Worm (Caenorhabditis elegans) whole organism, midembryonic: Measurements from ENCODE around the gene fbxa-201.

ENCODE experiments used
- T22C8.4 ChIP-seq: fragments of 200-800 bp; sonication (Bioruptor generic); IDR thresholded peaks from 2 replicates; pipeline ENCODE4 v1.3.6; 2022; ENCODE audit warnings: missing genetic modification characterization, missing compliant biosample characterization
- cog-1 ChIP-seq: sonication (generic microtip); optimal IDR thresholded peaks from 2 replicates; lab custom pipeline; 2016; ENCODE audit warnings: missing genetic modification characterization, missing compliant biosample characterization
- flt-1 ChIP-seq: fragments of 200-800 bp; sonication (Bioruptor generic); IDR thresholded peaks from 2 replicates; pipeline ENCODE4 v1.3.6; 2022; ENCODE audit warnings: missing genetic modification characterization, missing compliant biosample characterization
- klf-2 ChIP-seq: fragments of 200-800 bp; sonication (Bioruptor generic); conservative IDR thresholded peaks from 2 replicates; pipeline ENCODE4 v1.3.6; 2022; ENCODE audit warnings: missing genetic modification reagents, missing genetic modification characterization, missing compliant biosample characterization
- med-1 ChIP-seq: sonication (generic microtip); optimal IDR thresholded peaks from 2 replicates; lab custom pipeline; 2017; ENCODE audit warnings: missing genetic modification characterization, mild to moderate bottlenecking, missing compliant biosample characterization, antibody characterized with exemption, missing genetic modification reagents; ENCODE audit not compliant: insufficient read depth
- ref-1 ChIP-seq: fragments of 200-800 bp; sonication (Bioruptor generic); conservative IDR thresholded peaks from 2 replicates; pipeline ENCODE4 v1.3.6; 2022; ENCODE audit warnings: missing genetic modification reagents, missing genetic modification characterization, missing compliant biosample characterization
- tab-1 ChIP-seq: fragments of 200-800 bp; sonication (Bioruptor generic); IDR thresholded peaks from 2 replicates; pipeline ENCODE4 v1.3.6; 2022; ENCODE audit warnings: missing genetic modification characterization, missing compliant biosample characterization
- ztf-23 ChIP-seq: fragments of 200-800 bp; sonication (Bioruptor generic); IDR thresholded peaks from 2 replicates; pipeline ENCODE4 v1.3.6; 2022; ENCODE audit warnings: missing genetic modification reagents, missing genetic modification characterization, missing compliant biosample characterization
- ztf-29 ChIP-seq: fragments of 200-800 bp; sonication (Bioruptor generic); IDR thresholded peaks from 2 replicates; pipeline ENCODE4 v1.3.6; 2022; ENCODE audit warnings: missing genetic modification reagents, missing genetic modification characterization, missing compliant biosample characterization

fbxa-201 gene

DNA sequence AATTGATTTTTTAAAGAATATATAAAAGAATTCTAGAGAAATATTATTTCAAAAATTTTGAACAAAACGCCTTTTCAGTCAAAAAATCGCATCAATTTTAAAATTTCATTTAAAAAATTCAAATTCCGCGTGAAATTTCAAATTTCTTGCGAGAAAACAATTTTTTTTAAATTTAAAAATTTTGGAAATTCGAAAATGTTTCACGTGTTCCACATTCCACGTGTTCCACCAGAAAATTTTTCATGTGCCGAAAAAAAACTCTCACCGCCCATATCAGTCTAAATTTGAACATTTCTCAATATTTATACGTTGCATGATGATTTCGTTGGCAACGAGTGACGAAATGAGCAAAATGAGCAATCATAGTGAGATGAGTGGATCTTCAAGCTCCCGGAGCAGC, at the start of gene fbxa-201:
fbxa-201 (plus strand) TSS at position 301 of the 400 bp plus-strand sequence.
- no peak for TF ChIP-seq T22C8.4 (GFP tag; lab: Robert Waterston, UW)
- no peak for TF ChIP-seq ref-1
- no peak for TF ChIP-seq med-1 (GFP tag; lab: Kevin White, UChicago)
- TF ChIP-seq flt-1 (GFP tag; lab: Robert Waterston, UW): no peak
- no peak for TF ChIP-seq tab-1
- no peak for TF ChIP-seq cog-1
- no peak for TF ChIP-seq klf-2 (GFP tag; lab: Robert Waterston, UW)
- TF ChIP-seq ztf-23 (GFP tag; lab: Robert Waterston, UW): no peak
- TF ChIP-seq ztf-29: no peak

DNA sequence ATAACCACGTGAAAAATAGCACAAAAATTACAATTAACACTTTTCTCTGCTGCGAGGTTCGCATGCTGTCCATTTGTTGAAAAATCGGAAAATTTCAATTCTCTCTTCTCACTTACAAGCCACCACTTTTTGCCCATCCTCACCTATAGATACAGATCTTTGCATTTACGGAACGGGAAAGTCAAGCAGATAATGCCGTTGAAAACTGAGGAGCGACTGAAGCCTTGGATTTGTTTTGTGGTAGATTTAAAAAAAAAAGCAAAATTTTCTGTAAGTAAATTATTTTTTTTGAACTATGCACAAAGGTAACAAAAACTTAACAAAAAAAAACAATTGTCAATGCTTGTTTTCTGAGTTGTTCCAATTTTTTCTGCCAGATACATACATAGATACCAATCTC, 49.7 kb upstream of the fbxa-201 start, which contains the start of gene T06A1.1:
T06A1.1 (minus strand) TSS at position 101 of the 400 bp plus-strand sequence.
- no peak for TF ChIP-seq ztf-23 (GFP tag; lab: Robert Waterston, UW)
- no peak for TF ChIP-seq med-1 (GFP tag; lab: Kevin White, UChicago)
- no peak for TF ChIP-seq klf-2 (GFP tag; lab: Robert Waterston, UW)
- TF ChIP-seq T22C8.4 (GFP tag; lab: Robert Waterston, UW): no peak
- TF ChIP-seq ref-1: no peak

DNA sequence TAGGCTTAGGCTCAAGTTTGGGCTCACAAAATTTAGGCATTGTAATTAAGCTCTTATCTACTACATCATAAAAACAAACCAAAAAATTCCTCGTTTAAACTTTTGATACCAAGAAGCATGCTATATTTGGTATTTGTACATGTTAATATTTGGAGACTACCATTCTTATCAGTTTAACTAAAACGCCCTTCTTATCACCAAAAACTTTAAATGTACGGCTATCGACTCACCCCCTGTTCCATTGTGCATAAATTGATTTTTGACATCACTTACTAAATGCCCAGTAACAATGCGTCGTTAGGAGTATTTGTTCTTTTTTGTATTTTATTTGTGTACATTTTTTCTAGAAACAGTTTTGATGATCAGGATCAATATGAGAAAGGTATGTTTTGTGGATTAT, 48.1 kb upstream of the fbxa-201 start, which contains the start of gene T06A1.5:
T06A1.5 (plus strand) TSS at position 209 of the 400 bp plus-strand sequence.
- TF ChIP-seq ref-1 (no peak), flt-1 (GFP tag; lab: Robert Waterston, UW) (no peak), ztf-23 (GFP tag; lab: Robert Waterston, UW) (no peak), ztf-29 (no peak), tab-1 (no peak), cog-1 (no peak), T22C8.4 (GFP tag; lab: Robert Waterston, UW) (no peak), med-1 (GFP tag; lab: Kevin White, UChicago) (no peak), klf-2 (GFP tag; lab: Robert Waterston, UW) (no peak)

DNA sequence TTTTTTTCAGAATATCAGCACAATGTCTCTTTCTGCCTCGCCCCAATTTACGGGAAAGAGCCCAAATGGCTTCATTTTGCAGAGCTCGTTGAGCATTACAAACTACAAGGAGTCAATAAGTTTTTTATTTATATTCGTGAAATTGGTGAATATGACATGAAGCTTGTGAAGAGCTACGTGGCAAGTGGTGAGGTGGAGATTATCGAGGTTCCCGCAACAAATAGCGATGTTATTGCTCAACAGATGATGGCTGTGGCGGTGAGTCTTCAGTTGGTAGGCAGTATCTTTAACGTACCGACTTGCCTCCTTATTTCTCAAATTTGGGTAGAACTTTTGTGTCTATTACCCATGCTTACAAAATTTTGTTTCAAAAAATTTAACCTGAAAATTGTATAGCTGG, 46.7 kb upstream of the fbxa-201 start:
- TF ChIP-seq ztf-23 (GFP tag; lab: Robert Waterston, UW): no peak
- TF ChIP-seq cog-1: no peak
- TF ChIP-seq ref-1: no peak

DNA sequence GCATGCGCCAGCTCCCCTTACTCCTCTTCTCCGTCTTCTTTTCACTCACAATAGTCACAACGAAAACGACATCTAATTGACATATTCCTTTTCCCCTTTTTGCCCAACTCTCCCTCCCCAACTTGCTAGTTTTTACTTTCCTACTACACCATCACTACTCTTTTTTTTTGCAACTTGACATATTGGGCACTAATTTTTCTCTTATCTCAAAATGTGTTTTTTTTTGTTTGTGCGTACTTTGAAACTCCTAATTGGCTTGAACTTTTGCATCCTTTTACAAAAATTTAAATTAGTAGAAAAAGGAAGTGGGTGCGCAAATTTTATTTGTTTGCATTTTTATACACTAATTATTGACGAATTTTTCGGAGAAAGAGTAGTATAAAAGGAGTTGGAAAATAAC, 39.7 kb upstream of the fbxa-201 start:
- TF ChIP-seq T22C8.4 (GFP tag; lab: Robert Waterston, UW) (no peak), klf-2 (GFP tag; lab: Robert Waterston, UW) (no peak), tab-1 (no peak), ztf-23 (GFP tag; lab: Robert Waterston, UW) (no peak), flt-1 (GFP tag; lab: Robert Waterston, UW) (no peak)

DNA sequence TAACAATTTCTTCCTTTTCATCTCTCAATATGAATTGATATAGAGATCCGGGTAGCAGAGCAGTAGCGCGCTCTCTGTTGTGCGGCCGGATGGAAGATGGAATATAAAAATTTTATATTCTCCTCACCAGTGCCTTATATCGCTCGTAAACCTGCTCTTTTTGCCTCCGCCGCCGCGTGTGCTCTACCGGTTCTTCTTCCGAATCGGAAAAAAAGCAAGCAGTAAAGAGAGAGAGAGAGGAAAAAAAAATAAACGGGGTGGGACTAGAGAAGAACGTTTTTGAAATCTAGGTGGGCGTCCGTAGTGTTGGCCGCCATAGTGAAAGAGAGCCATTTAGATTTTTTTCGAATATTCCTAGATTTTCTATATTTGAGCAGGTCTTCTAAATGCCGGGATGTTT, 37.2 kb upstream of the fbxa-201 start, which contains the start of gene glb-25:
glb-25 (plus strand) TSS at position 301 of the 400 bp plus-strand sequence.
- no peak for TF ChIP-seq ztf-29
- no peak for TF ChIP-seq ztf-23 (GFP tag; lab: Robert Waterston, UW)
- no peak for TF ChIP-seq med-1 (GFP tag; lab: Kevin White, UChicago)
- TF ChIP-seq cog-1: no peak
- TF ChIP-seq tab-1: no peak

DNA sequence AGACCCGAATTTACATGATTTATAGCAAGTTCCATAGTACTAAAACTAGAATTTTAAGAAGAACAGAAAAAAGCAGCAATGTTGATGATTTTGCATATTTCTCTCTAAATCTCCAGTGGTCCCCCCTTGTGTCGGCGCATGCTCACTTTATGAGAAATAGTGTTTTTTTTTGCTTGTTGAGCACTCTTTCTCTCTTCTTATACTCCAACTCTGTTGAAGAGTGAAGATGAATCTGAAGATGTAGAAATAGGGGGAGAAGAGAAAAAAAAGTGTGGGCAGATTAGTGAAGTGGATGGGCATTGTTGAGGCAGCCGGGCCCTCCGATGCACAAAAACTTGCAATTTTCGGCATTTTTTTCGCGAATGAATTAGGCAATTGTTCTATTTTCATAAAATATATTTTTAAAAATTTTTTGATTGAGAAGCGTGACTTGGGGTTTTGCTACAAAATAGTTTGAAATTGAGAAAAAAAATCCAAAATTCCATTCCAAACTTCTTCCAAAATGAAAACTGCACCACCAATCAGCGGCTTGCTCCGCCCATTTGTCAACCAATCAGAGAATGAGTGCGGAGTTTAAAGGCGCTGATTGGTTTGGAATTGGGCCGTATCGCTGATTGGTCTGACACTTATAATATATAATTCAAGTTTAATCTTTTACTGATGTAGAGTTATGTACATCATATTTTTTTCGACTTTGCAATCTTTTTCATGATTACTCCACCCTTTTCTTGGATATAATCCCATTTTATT, 34.5 kb upstream of the fbxa-201 start:
- no peak for TF ChIP-seq tab-1
- TF ChIP-seq T22C8.4 (GFP tag; lab: Robert Waterston, UW): no peak
- TF ChIP-seq med-1 (GFP tag; lab: Kevin White, UChicago): no peak
- TF ChIP-seq klf-2 (GFP tag; lab: Robert Waterston, UW): no peak
- no peak for TF ChIP-seq flt-1 (GFP tag; lab: Robert Waterston, UW)
- no peak for TF ChIP-seq ztf-23 (GFP tag; lab: Robert Waterston, UW)
- TF ChIP-seq ztf-29: no peak
- TF ChIP-seq cog-1: no peak
- no peak for TF ChIP-seq ref-1

DNA sequence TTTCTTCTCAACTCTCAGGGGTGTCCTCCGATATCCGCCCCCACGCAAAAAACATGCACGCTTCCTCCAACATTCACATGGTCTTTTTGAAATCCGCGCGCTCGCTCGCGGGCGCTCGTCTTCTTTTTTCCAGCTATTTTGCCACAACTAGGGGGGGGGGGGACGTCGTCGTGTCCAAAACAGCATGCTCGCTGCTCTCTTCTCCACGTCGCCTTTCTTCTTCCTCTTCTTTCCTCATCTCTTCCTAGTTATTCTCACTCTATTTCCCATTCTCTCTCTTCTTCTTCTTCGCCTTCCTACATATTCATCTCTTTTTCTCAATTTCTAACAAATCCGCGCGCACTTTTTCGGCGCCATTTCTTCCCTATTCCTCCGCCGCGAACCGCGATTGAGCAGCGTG, 31.7 kb upstream of the fbxa-201 start:
- TF ChIP-seq flt-1 (GFP tag; lab: Robert Waterston, UW): no peak
- no peak for TF ChIP-seq ztf-29
- no peak for TF ChIP-seq ref-1
- no peak for TF ChIP-seq ztf-23 (GFP tag; lab: Robert Waterston, UW)
- no peak for TF ChIP-seq med-1 (GFP tag; lab: Kevin White, UChicago)
- no peak for TF ChIP-seq cog-1
- TF ChIP-seq tab-1: no peak
- TF ChIP-seq klf-2 (GFP tag; lab: Robert Waterston, UW): no peak
- TF ChIP-seq T22C8.4 (GFP tag; lab: Robert Waterston, UW): no peak

DNA sequence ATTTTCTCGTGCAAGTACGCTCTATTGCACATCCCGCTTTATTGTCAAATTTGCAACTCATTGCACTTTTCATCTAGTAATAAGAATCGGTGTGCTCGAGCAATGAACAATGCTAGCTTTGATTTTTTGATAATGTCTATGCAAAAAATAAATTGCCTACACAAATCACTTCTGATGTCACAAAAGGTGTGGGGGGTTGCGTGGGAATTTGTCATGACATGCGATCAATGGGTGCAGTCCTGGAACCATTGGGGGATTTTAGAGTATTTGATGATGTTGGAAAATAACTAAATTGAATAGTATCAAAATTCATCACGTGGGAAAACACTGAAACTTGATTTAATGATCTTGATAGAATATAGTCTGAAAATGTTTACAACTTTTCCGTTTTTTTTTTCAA, 29.3 kb upstream of the fbxa-201 start:
- TF ChIP-seq klf-2 (GFP tag; lab: Robert Waterston, UW): no peak
- no peak for TF ChIP-seq tab-1
- TF ChIP-seq med-1 (GFP tag; lab: Kevin White, UChicago): no peak
- TF ChIP-seq flt-1 (GFP tag; lab: Robert Waterston, UW): no peak
- no peak for TF ChIP-seq cog-1

DNA sequence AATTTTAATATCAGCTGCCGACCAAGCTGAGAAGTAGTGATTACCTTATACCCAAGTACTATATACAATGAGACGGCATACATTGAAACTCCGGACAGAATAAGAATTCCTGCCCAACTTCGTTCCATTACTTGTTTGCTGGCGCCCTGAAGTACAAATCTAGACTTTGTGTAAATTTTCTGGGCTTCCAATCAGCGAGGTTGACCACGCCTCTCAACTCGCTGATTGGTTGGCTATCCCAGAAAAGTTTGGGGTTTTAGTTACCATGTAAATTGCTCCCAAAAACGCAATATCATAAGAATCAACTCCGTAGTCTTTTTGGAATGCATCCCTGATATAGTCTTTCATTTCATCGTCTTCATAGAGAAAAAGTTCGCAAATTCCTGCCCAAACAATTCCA, 19.9 kb upstream of the fbxa-201 start:
- no peak for TF ChIP-seq T22C8.4 (GFP tag; lab: Robert Waterston, UW)
- TF ChIP-seq med-1 (GFP tag; lab: Kevin White, UChicago): no peak
- TF ChIP-seq cog-1: no peak
- TF ChIP-seq klf-2 (GFP tag; lab: Robert Waterston, UW): no peak
- no peak for TF ChIP-seq flt-1 (GFP tag; lab: Robert Waterston, UW)
- TF ChIP-seq tab-1: no peak
- no peak for TF ChIP-seq ztf-29
- no peak for TF ChIP-seq ref-1
- no peak for TF ChIP-seq ztf-23 (GFP tag; lab: Robert Waterston, UW)
